Fruit fly (Drosophila melanogaster) whole organism, embryonic: ENCODE data around the gene Nph.
A peak's percentile ranks its signal among the peaks of the same experiment; 100 is the strongest.

Source experiments
- BtbVII ChIP-seq: fragments of 200-800 bp; sonication (Bioruptor generic); optimal IDR thresholded peaks from 3 replicates; lab custom pipeline; 2017; ENCODE audit warnings: missing biosample characterization, mild to moderate bottlenecking, missing genetic modification characterization
- CG10565 ChIP-seq: fragments of 200-800 bp; sonication (Bioruptor generic); optimal IDR thresholded peaks from 3 replicates; lab custom pipeline; 2016; ENCODE audit warnings: missing biosample characterization, mild to moderate bottlenecking, missing genetic modification characterization
- CG11695 ChIP-seq: fragments of 200-800 bp; sonication (Bioruptor generic); IDR thresholded peaks from 3 replicates; pipeline ENCODE4 v1.3.6; 2022; ENCODE audit warnings: missing biosample characterization, missing genetic modification characterization
- CG14965 ChIP-seq: fragments of 200-800 bp; sonication (Bioruptor generic); optimal IDR thresholded peaks from 2 replicates; lab custom pipeline; 2016; ENCODE audit warnings: missing biosample characterization, missing genetic modification characterization, borderline replicate concordance
- CG1602 ChIP-seq: fragments of 200-800 bp; sonication (Bioruptor generic); optimal IDR thresholded peaks from 3 replicates; lab custom pipeline; 2016; ENCODE audit warnings: missing biosample characterization, missing genetic modification characterization
- CG16779 ChIP-seq: fragments of 200-800 bp; sonication (Bioruptor generic); IDR thresholded peaks from 2 replicates; pipeline ENCODE4 v1.3.6; 2022; ENCODE audit warnings: missing biosample characterization, missing genetic modification characterization
- CG17912 ChIP-seq: fragments of 200-800 bp; sonication (Bioruptor generic); optimal IDR thresholded peaks from 2 replicates; lab custom pipeline; 2018; ENCODE audit warnings: missing biosample characterization, mild to moderate bottlenecking, missing genetic modification characterization
- CG18476 ChIP-seq: fragments of 200-800 bp; sonication (Bioruptor generic); optimal IDR thresholded peaks from 2 replicates; lab custom pipeline; 2016; ENCODE audit warnings: missing biosample characterization, mild to moderate bottlenecking, missing genetic modification characterization
- CG18599 ChIP-seq: fragments of 200-800 bp; sonication (Bioruptor generic); optimal IDR thresholded peaks from 3 replicates; lab custom pipeline; 2017; ENCODE audit warnings: missing biosample characterization, missing genetic modification characterization, mild to moderate bottlenecking, moderate library complexity, missing genetic modification reagents
- CG18619 ChIP-seq: fragments of 200-800 bp; sonication (Bioruptor generic); optimal IDR thresholded peaks from 3 replicates; lab custom pipeline; 2017; ENCODE audit warnings: missing biosample characterization, mild to moderate bottlenecking, missing genetic modification characterization
- CG2116 ChIP-seq: fragments of 200-800 bp; sonication (Bioruptor generic); optimal IDR thresholded peaks from 3 replicates; lab custom pipeline; 2018; ENCODE audit warnings: missing biosample characterization, mild to moderate bottlenecking, missing genetic modification characterization
- CG30431 ChIP-seq: fragments of 200-800 bp; sonication (Bioruptor generic); optimal IDR thresholded peaks from 2 replicates; lab custom pipeline; 2017; ENCODE audit warnings: missing biosample characterization, missing genetic modification characterization
- CG31388 ChIP-seq: fragments of 200-800 bp; sonication (Bioruptor generic); optimal IDR thresholded peaks from 2 replicates; lab custom pipeline; 2016; ENCODE audit warnings: missing biosample characterization, missing genetic modification characterization
- CG3281 ChIP-seq: fragments of 200-800 bp; sonication (Bioruptor generic); optimal IDR thresholded peaks from 3 replicates; lab custom pipeline; 2017; ENCODE audit warnings: missing biosample characterization, mild to moderate bottlenecking, missing genetic modification characterization
- CG34422 ChIP-seq: fragments of 200-800 bp; sonication (Bioruptor generic); IDR thresholded peaks from 3 replicates; pipeline ENCODE4 v1.3.6; 2022; ENCODE audit warnings: missing biosample characterization, missing genetic modification characterization
- CG3995 ChIP-seq: fragments of 200-800 bp; sonication (Bioruptor generic); optimal IDR thresholded peaks from 3 replicates; lab custom pipeline; 2016; ENCODE audit warnings: missing biosample characterization, missing genetic modification characterization
- CG4820 ChIP-seq: fragments of 200-800 bp; sonication (Bioruptor generic); optimal IDR thresholded peaks from 3 replicates; lab custom pipeline; 2016; ENCODE audit warnings: missing biosample characterization, missing genetic modification characterization
- CG6175 ChIP-seq: fragments of 200-800 bp; sonication (Bioruptor generic); IDR thresholded peaks from 3 replicates; pipeline ENCODE4 v1.3.6; 2022; ENCODE audit warnings: missing biosample characterization, missing genetic modification characterization
- CoRest ChIP-seq: fragments of 200-800 bp; sonication (Bioruptor generic); optimal IDR thresholded peaks from 3 replicates; lab custom pipeline; 2018; ENCODE audit warnings: missing biosample characterization, mild to moderate bottlenecking, missing genetic modification characterization, moderate library complexity
- Dbx ChIP-seq: fragments of 200-800 bp; sonication (Bioruptor generic); IDR thresholded peaks from 3 replicates; pipeline ENCODE4 v1.3.6; 2022; ENCODE audit warnings: missing biosample characterization, missing genetic modification characterization
- E2f2 ChIP-seq: fragments of 200-800 bp; sonication (Bioruptor generic); IDR thresholded peaks from 2 replicates; pipeline ENCODE4 v1.3.6; 2022; ENCODE audit warnings: missing biosample characterization, missing genetic modification characterization
- HmgZ ChIP-seq: fragments of 200-800 bp; sonication (Bioruptor generic); optimal IDR thresholded peaks from 2 replicates; lab custom pipeline; 2018; ENCODE audit warnings: missing biosample characterization, mild to moderate bottlenecking, missing genetic modification characterization
- Meics ChIP-seq: fragments of 200-800 bp; sonication (Bioruptor generic); optimal IDR thresholded peaks from 2 replicates; lab custom pipeline; 2017; ENCODE audit warnings: missing biosample characterization, mild to moderate bottlenecking, missing genetic modification characterization
- NC2β ChIP-seq: fragments of 200-800 bp; sonication (Bioruptor generic); optimal IDR thresholded peaks from 2 replicates; lab custom pipeline; 2016; ENCODE audit warnings: missing biosample characterization, missing genetic modification characterization
- Six4 ChIP-seq: fragments of 200-800 bp; sonication (Bioruptor generic); optimal IDR thresholded peaks from 2 replicates; lab custom pipeline; 2016; ENCODE audit warnings: missing biosample characterization, missing genetic modification characterization
- amos ChIP-seq: fragments of 200-800 bp; sonication (Bioruptor generic); IDR thresholded peaks from 2 replicates; pipeline ENCODE4 v1.3.6; 2022; ENCODE audit warnings: missing biosample characterization, missing genetic modification characterization; ENCODE audit not compliant: partially characterized antibody
- bbx ChIP-seq: fragments of 200-800 bp; sonication (Bioruptor generic); IDR thresholded peaks from 2 replicates; pipeline ENCODE4 v1.3.6; 2022; ENCODE audit warnings: missing biosample characterization, missing genetic modification characterization; ENCODE audit not compliant: partially characterized antibody
- bsh ChIP-seq, 2 experiments: fragments of 200-800 bp; sonication (Bioruptor generic); optimal IDR thresholded peaks; 2 replicates each; lab custom pipeline; 2017 to 2018; ENCODE audit warnings: mild to moderate bottlenecking in 2 of 2, missing biosample characterization in 2 of 2, missing genetic modification characterization in 2 of 2, moderate library complexity in 1 of 2
- cas ChIP-seq: fragments of 200-800 bp; sonication (Bioruptor generic); IDR thresholded peaks from 2 replicates; pipeline ENCODE4 v1.3.6; 2022; ENCODE audit warnings: missing biosample characterization, missing genetic modification characterization
- dan ChIP-seq: fragments of 200-800 bp; sonication (Bioruptor generic); IDR thresholded peaks from 2 replicates; pipeline ENCODE4 v1.3.6; 2022; ENCODE audit warnings: missing biosample characterization, missing genetic modification characterization
- dati ChIP-seq: fragments of 200-800 bp; sonication (Bioruptor generic); IDR thresholded peaks from 2 replicates; pipeline ENCODE4 v1.3.6; 2022; ENCODE audit warnings: missing biosample characterization, missing genetic modification characterization
- dimm ChIP-seq: fragments of 200-800 bp; sonication (Bioruptor generic); IDR thresholded peaks from 2 replicates; pipeline ENCODE4 v1.3.6; 2022; ENCODE audit warnings: missing biosample characterization, missing genetic modification characterization
- fd102C ChIP-seq: fragments of 200-800 bp; sonication (Bioruptor generic); optimal IDR thresholded peaks from 2 replicates; lab custom pipeline; 2018; ENCODE audit warnings: missing biosample characterization, mild to moderate bottlenecking, missing genetic modification characterization, moderate library complexity
- fd3F ChIP-seq: fragments of 200-800 bp; sonication (Bioruptor generic); optimal IDR thresholded peaks from 2 replicates; lab custom pipeline; 2018; ENCODE audit warnings: missing biosample characterization, mild to moderate bottlenecking, missing genetic modification characterization, moderate library complexity
- ftz-f1 ChIP-seq: fragments of 200-800 bp; sonication (Bioruptor generic); optimal IDR thresholded peaks from 2 replicates; lab custom pipeline; 2016; ENCODE audit warnings: missing biosample characterization, missing genetic modification characterization
- inv ChIP-seq: fragments of 200-800 bp; sonication (Bioruptor generic); IDR thresholded peaks from 2 replicates; pipeline ENCODE4 v1.3.6; 2022; ENCODE audit warnings: missing biosample characterization, missing genetic modification characterization; ENCODE audit not compliant: partially characterized antibody
- jing ChIP-seq: fragments of 200-800 bp; sonication (Bioruptor generic); optimal IDR thresholded peaks from 2 replicates; lab custom pipeline; 2018; ENCODE audit warnings: missing biosample characterization, mild to moderate bottlenecking, missing genetic modification characterization
- ken ChIP-seq: fragments of 200-800 bp; sonication (Bioruptor generic); IDR thresholded peaks from 3 replicates; pipeline ENCODE4 v1.3.6; 2022; ENCODE audit warnings: missing biosample characterization, missing genetic modification characterization
- klu ChIP-seq: fragments of 200-800 bp; sonication (Bioruptor generic); IDR thresholded peaks from 2 replicates; pipeline ENCODE4 v1.3.6; 2022; ENCODE audit warnings: missing biosample characterization, missing genetic modification characterization
- kni ChIP-seq: fragments of 200-800 bp; sonication (Bioruptor generic); optimal IDR thresholded peaks from 3 replicates; lab custom pipeline; 2017; ENCODE audit warnings: mild to moderate bottlenecking, missing biosample characterization, missing genetic modification reagents, missing genetic modification characterization
- lab ChIP-seq: fragments of 200-800 bp; sonication (Bioruptor generic); optimal IDR thresholded peaks from 3 replicates; lab custom pipeline; 2017; ENCODE audit warnings: missing biosample characterization, missing genetic modification characterization, mild to moderate bottlenecking, moderate library complexity, missing genetic modification reagents
- mam ChIP-seq: fragments of 200-800 bp; sonication (Bioruptor generic); optimal IDR thresholded peaks from 3 replicates; lab custom pipeline; 2016; ENCODE audit warnings: missing biosample characterization, missing genetic modification characterization
- nau ChIP-seq: fragments of 200-800 bp; sonication (Bioruptor generic); optimal IDR thresholded peaks from 3 replicates; lab custom pipeline; 2017; ENCODE audit warnings: missing biosample characterization, mild to moderate bottlenecking, missing genetic modification characterization, missing genetic modification reagents
- nerfin-2 ChIP-seq: fragments of 200-800 bp; sonication (Bioruptor generic); IDR thresholded peaks from 2 replicates; pipeline ENCODE4 v1.3.6; 2022; ENCODE audit warnings: missing biosample characterization, missing genetic modification characterization; ENCODE audit not compliant: partially characterized antibody
- p53 ChIP-seq: fragments of 200-800 bp; sonication (Bioruptor generic); optimal IDR thresholded peaks from 2 replicates; lab custom pipeline; 2016; ENCODE audit warnings: missing biosample characterization, missing genetic modification characterization
- sens ChIP-seq: fragments of 200-800 bp; sonication (Bioruptor generic); peaks from one replicate; lab custom pipeline; 2016; ENCODE audit warnings: missing biosample characterization, missing genetic modification characterization
- seq ChIP-seq: fragments of 200-800 bp; sonication (Bioruptor generic); IDR thresholded peaks from 2 replicates; pipeline ENCODE4 v1.3.6; 2022; ENCODE audit warnings: missing biosample characterization, missing genetic modification characterization
- tup ChIP-seq: fragments of 200-800 bp; sonication (Bioruptor generic); optimal IDR thresholded peaks from 2 replicates; lab custom pipeline; 2016; ENCODE audit warnings: missing biosample characterization, mild to moderate bottlenecking, missing genetic modification characterization, moderate library complexity
- tx ChIP-seq: fragments of 200-800 bp; sonication (Bioruptor generic); optimal IDR thresholded peaks from 2 replicates; lab custom pipeline; 2016; ENCODE audit warnings: missing biosample characterization, missing genetic modification characterization

The Nph gene

dm6 chr3R:30012602-30013489 is 8.2 kb upstream of the Nph start:
- TF ChIP-seq BtbVII (GFP tag; lab: Kevin White, UChicago) (no peak), CG6175 (no peak), fd3F (no peak), CG14965 (GFP tag; lab: Kevin White, UChicago) (no peak), CG10565 (GFP tag; lab: Kevin White, UChicago) (no peak), CG16779 (no peak), CG3281 (GFP tag; lab: Kevin White, UChicago) (peak; percentile 37), CG18476 (no peak), ftz-f1 (GFP tag; lab: Kevin White, UChicago) (no peak), CG2116 (GFP tag; lab: Kevin White, UChicago) (no peak), fd102C (GFP tag; lab: Kevin White, UChicago) (no peak), CG18619 (GFP tag; lab: Kevin White, UChicago) (no peak), Six4 (GFP tag; lab: Kevin White, UChicago) (no peak), CG30431 (GFP tag; lab: Kevin White, UChicago) (no peak), CG17912 (GFP tag; lab: Kevin White, UChicago) (no peak), ken (GFP tag; lab: Robert Waterston, UW) (no peak), nau (no peak), CoRest (no peak), kni (GFP tag; lab: Kevin White, UChicago) (no peak), jing (no peak), nerfin-2 (no peak), CG31388 (GFP tag; lab: Kevin White, UChicago) (no peak), CG34422 (GFP tag; lab: Robert Waterston, UW) (no peak), CG11695 (GFP tag; lab: Robert Waterston, UW) (0 out of 3 replicates have a peak, but pooled peaks have one; percentile 35), amos (no peak), HmgZ (tag; lab: Kevin White, UChicago) (no peak), klu (no peak), tx (GFP tag; lab: Kevin White, UChicago) (no peak), Dbx (GFP tag; lab: Robert Waterston, UW) (peak; percentile 33; the same call in 1 of the 3 replicates), sens (GFP tag; lab: Kevin White, UChicago) (peak; percentile 59), mam (GFP tag; lab: Kevin White, UChicago) (peak; percentile 60), CG3995 (GFP tag; lab: Kevin White, UChicago) (no peak), bbx (GFP tag; lab: Robert Waterston, UW) (no peak), cas (GFP tag; lab: Robert Waterston, UW) (no peak), bsh (GFP tag; optimal IDR thresholded peaks at IDR 0.05; lab: Kevin White, UChicago) (no peak), CG4820 (GFP tag; lab: Kevin White, UChicago) (no peak), dati (GFP tag; lab: Robert Waterston, UW) (no peak), E2f2 (GFP tag; lab: Robert Waterston, UW) (no peak), inv (no peak), dan (GFP tag; lab: Robert Waterston, UW) (no peak), seq (GFP tag; lab: Robert Waterston, UW) (no peak), lab (GFP tag; lab: Kevin White, UChicago) (peak; percentile 56), dimm (GFP tag; lab: Robert Waterston, UW) (no peak), NC2β (GFP tag; lab: Kevin White, UChicago) (no peak), CG18599 (GFP tag; lab: Kevin White, UChicago) (peak; percentile 67), CG1602 (GFP tag; lab: Kevin White, UChicago) (no peak), p53 (no peak), tup (GFP tag; lab: Kevin White, UChicago) (no peak), Meics (peak; percentile 46)
